Worm (Caenorhabditis elegans): ENCODE data around the gene sss-1.
A peak's percentile ranks its signal among the peaks of the same experiment; 100 is the strongest.

Gene sss-1

ce11 chrIV:9867915-9868314 is 25.6 kb downstream of the sss-1 start (continued):
- no peak for TF ChIP-seq egl-27 (tag; optimal IDR thresholded peaks at IDR 0.05)
- no peak for TF ChIP-seq ceh-63 (GFP tag; optimal IDR thresholded peaks at IDR 0.05)
- TF ChIP-seq nhr-76 (tag; optimal IDR thresholded peaks at IDR 0.05), result no peak
- no peak for TF ChIP-seq irx-1 (tag; optimal IDR thresholded peaks at IDR 0.05)
- no peak for TF ChIP-seq efl-3 (GFP tag; optimal IDR thresholded peaks at IDR 0.05)
- TF ChIP-seq lin-13 (GFP tag; optimal IDR thresholded peaks at IDR 0.05), result peak; percentile 36
- no peak for TF ChIP-seq ztf-11 (tag; optimal IDR thresholded peaks at IDR 0.05)

- TF ChIP-seq grh-1 (GFP tag; IDR thresholded peaks at IDR 0.05) (no peak), nhr-20 (tag; optimal IDR thresholded peaks at IDR 0.05) (peak; percentile 59)
These were observed 26.7 kb downstream of the sss-1 start for ce11 chrIV:9866865-9867264.

- no peak for TF ChIP-seq nhr-76 (tag; optimal IDR thresholded peaks at IDR 0.05)
- no peak for TF ChIP-seq nhr-71 (tag; optimal IDR thresholded peaks at IDR 0.05)
- TF ChIP-seq nhr-47 (tag; optimal IDR thresholded peaks at IDR 0.05), result no peak
- no peak for TF ChIP-seq fkh-4 (tag; optimal IDR thresholded peaks at IDR 0.05; ENCODE audit: borderline replicate concordance)
- no peak for TF ChIP-seq hlh-4 (tag; optimal IDR thresholded peaks at IDR 0.05)
- no peak for TF ChIP-seq Y116A8C.19 (tag; optimal IDR thresholded peaks at IDR 0.05; ENCODE audit: borderline replicate concordance)
- no peak for TF ChIP-seq nhr-84 (tag; optimal IDR thresholded peaks at IDR 0.05)
- TF ChIP-seq nhr-90 (tag; optimal IDR thresholded peaks at IDR 0.05; ENCODE audit: poor library complexity), result no peak
- TF ChIP-seq ces-1 (GFP tag; optimal IDR thresholded peaks at IDR 0.05), result no peak
- TF ChIP-seq dsc-1 (tag; optimal IDR thresholded peaks at IDR 0.05), result no peak
- no peak for TF ChIP-seq skn-1 (tag; optimal IDR thresholded peaks at IDR 0.05)
These were observed 28.8 kb downstream of the sss-1 start, which contains the start of the genes K07F5.15 and K07F5.22 for ce11 chrIV:9864778-9865177. Gene K07F5.15, plus strand, starts transcription at chrIV:9865078. Gene K07F5.22, plus strand, starts transcription at chrIV:9865078.

- TF ChIP-seq F16B12.6 (tag; optimal IDR thresholded peaks at IDR 0.05) (no peak), alr-1 (tag; optimal IDR thresholded peaks at IDR 0.05; ENCODE audit: borderline replicate concordance) (no peak), pax-3 (tag; optimal IDR thresholded peaks at IDR 0.05) (no peak), ama-1 (optimal IDR thresholded peaks at IDR 0.05) (no peak), nhr-19 (GFP tag; conservative IDR thresholded peaks at IDR 0.05) (no peak), vab-15 (tag; optimal IDR thresholded peaks at IDR 0.05) (no peak), C34B4.2 (tag; optimal IDR thresholded peaks at IDR 0.05) (no peak), C16A3.4 (tag; optimal IDR thresholded peaks at IDR 0.05) (no peak), efl-1 (optimal IDR thresholded peaks at IDR 0.05) (no peak), efl-1 (GFP tag; optimal IDR thresholded peaks at IDR 0.05 in 1 of 2) (no peak), unc-30 (tag; optimal IDR thresholded peaks at IDR 0.05) (no peak), snpc-4 (tag; optimal IDR thresholded peaks at IDR 0.05) (no peak), jun-1 (tag; optimal IDR thresholded peaks at IDR 0.05) (no peak), elt-2 (tag; optimal IDR thresholded peaks at IDR 0.05) (no peak), sox-4 (tag; optimal IDR thresholded peaks at IDR 0.05) (no peak), nhr-237 (tag; optimal IDR thresholded peaks at IDR 0.05) (no peak), fkh-4 (tag; optimal IDR thresholded peaks at IDR 0.05; ENCODE audit: borderline replicate concordance) (no peak), lin-35 (GFP tag; optimal IDR thresholded peaks at IDR 0.05) (no peak), tlp-1 (tag; optimal IDR thresholded peaks at IDR 0.05) (no peak), Y116A8C.19 (tag; optimal IDR thresholded peaks at IDR 0.05; ENCODE audit: borderline replicate concordance) (no peak)
These were observed 29.7 kb downstream of the sss-1 start, which contains the start of gene K07F5.16 for ce11 chrIV:9863817-9864216. Gene K07F5.16, plus strand, starts transcription at chrIV:9864117.

ce11 chrIV:9861921-9862320 is 31.6 kb downstream of the sss-1 start, which contains the start of gene K07F5.14:
Gene K07F5.14, plus strand, starts transcription at chrIV:9862221.
- TF ChIP-seq Y116A8C.19 (tag; optimal IDR thresholded peaks at IDR 0.05; ENCODE audit: borderline replicate concordance) (no peak), unc-130 (tag; optimal IDR thresholded peaks at IDR 0.05) (no peak), pqm-1 (tag; optimal IDR thresholded peaks at IDR 0.05) (no peak), C34B4.2 (tag; optimal IDR thresholded peaks at IDR 0.05) (no peak)

Data from whole organism, L1 larva.